Worm (Caenorhabditis elegans) whole organism, L1 larva: ENCODE data around the gene F11A10.5.

ENCODE experiments used
- C04F5.9 ChIP-seq: sonication (generic microtip); optimal IDR thresholded peaks from 2 replicates; lab custom pipeline; 2016; ENCODE audit warnings: missing genetic modification characterization, missing compliant biosample characterization
- C34B4.2 ChIP-seq: sonication (generic microtip); optimal IDR thresholded peaks from 2 replicates; lab custom pipeline; 2017; ENCODE audit warnings: mild to moderate bottlenecking, missing genetic modification characterization, missing compliant biosample characterization
- alr-1 ChIP-seq: fragments of 200-800 bp; sonication (Bioruptor generic); optimal IDR thresholded peaks from 2 replicates; lab custom pipeline; 2018; ENCODE audit warnings: borderline replicate concordance, mild to moderate bottlenecking, missing genetic modification characterization, missing compliant biosample characterization
- ama-1 ChIP-seq: fragments of 150-350 bp; optimal IDR thresholded peaks from 2 replicates; lab custom pipeline; 2014
- blmp-1 ChIP-seq: fragments of 150-350 bp; optimal IDR thresholded peaks from 2 replicates; lab custom pipeline; 2014; ENCODE audit warnings: missing biosample characterization, missing genetic modification characterization
- ceh-8 ChIP-seq: fragments of 200-800 bp; sonication (Bioruptor generic); optimal IDR thresholded peaks from 2 replicates; lab custom pipeline; 2018; ENCODE audit warnings: mild to moderate bottlenecking, missing genetic modification characterization, moderate library complexity, missing compliant biosample characterization
- ceh-90 ChIP-seq: sonication (generic microtip); optimal IDR thresholded peaks from 2 replicates; lab custom pipeline; 2016; ENCODE audit warnings: missing genetic modification characterization, missing compliant biosample characterization
- ces-1 ChIP-seq: fragments of 150-350 bp; optimal IDR thresholded peaks from 2 replicates; lab custom pipeline; 2014; ENCODE audit warnings: missing biosample characterization, missing genetic modification reagents, missing genetic modification characterization
- dpl-1 ChIP-seq, 3 experiments: fragments of 150-350 bp in 2 of 3; sonication (generic microtip) in 1 of 3; optimal IDR thresholded peaks; 2 replicates each; lab custom pipeline; 2014 to 2017; ENCODE audit warnings: missing biosample characterization in 3 of 3, missing genetic modification characterization in 3 of 3, missing genetic modification reagents in 3 of 3
- dsc-1 ChIP-seq: sonication (generic microtip); optimal IDR thresholded peaks from 2 replicates; lab custom pipeline; 2016; ENCODE audit warnings: mild to moderate bottlenecking, missing genetic modification characterization, missing compliant biosample characterization
- efl-1 ChIP-seq, 4 experiments: fragments of 150-350 bp; optimal IDR thresholded peaks in 3 of 4; peaks in 1 of 4; 1 replicate in 1 of 4; 2 replicates in 3 of 4; lab custom pipeline; 2014; ENCODE audit warnings: missing biosample characterization in 2 of 4, missing genetic modification characterization in 2 of 4, missing genetic modification reagents in 2 of 4
- egl-27 ChIP-seq, 2 experiments: fragments of 150-350 bp in 1 of 2; sonication (generic microtip); optimal IDR thresholded peaks; 3 replicates each; lab custom pipeline; 2017 to 2018; ENCODE audit warnings: missing biosample characterization in 2 of 2, missing genetic modification characterization in 2 of 2, missing genetic modification reagents in 2 of 2
- elt-2 ChIP-seq: sonication (generic microtip); optimal IDR thresholded peaks from 2 replicates; lab custom pipeline; 2016; ENCODE audit warnings: missing genetic modification characterization, mild to moderate bottlenecking, inconsistent platforms, missing compliant biosample characterization, missing genetic modification reagents
- ets-5 ChIP-seq: fragments of 200-800 bp; sonication (Bioruptor generic); IDR thresholded peaks from 2 replicates; pipeline ENCODE4 v1.3.6; 2022; ENCODE audit warnings: missing genetic modification characterization, missing compliant biosample characterization
- fkh-4 ChIP-seq: sonication (generic microtip); optimal IDR thresholded peaks from 2 replicates; lab custom pipeline; 2016; ENCODE audit warnings: missing compliant biosample characterization, missing genetic modification characterization, borderline replicate concordance
- fkh-8 ChIP-seq: sonication (generic microtip); optimal IDR thresholded peaks from 2 replicates; lab custom pipeline; 2016; ENCODE audit warnings: mild to moderate bottlenecking, missing genetic modification characterization, missing compliant biosample characterization
- fos-1 ChIP-seq: fragments of 150-350 bp; optimal IDR thresholded peaks from 2 replicates; lab custom pipeline; 2014; ENCODE audit warnings: missing biosample characterization, missing genetic modification characterization
- grh-1 ChIP-seq: fragments of 200-800 bp; sonication (Bioruptor generic); IDR thresholded peaks from 2 replicates; pipeline ENCODE4 v1.3.6; 2022; ENCODE audit warnings: missing genetic modification reagents, missing genetic modification characterization, missing compliant biosample characterization
- isw-1 ChIP-seq: fragments of 200-800 bp; sonication (Bioruptor generic); IDR thresholded peaks from 2 replicates; pipeline ENCODE4 v1.3.6; 2022; ENCODE audit warnings: missing genetic modification characterization, missing compliant biosample characterization
- lin-14 ChIP-seq: fragments of 200-800 bp; sonication (Bioruptor generic); optimal IDR thresholded peaks from 2 replicates; lab custom pipeline; 2018; ENCODE audit warnings: mild to moderate bottlenecking, missing genetic modification characterization, moderate library complexity, missing compliant biosample characterization
- lin-35 ChIP-seq, 2 experiments: fragments of 150-350 bp; optimal IDR thresholded peaks; 2 replicates each; lab custom pipeline; 2014; ENCODE audit warnings: missing biosample characterization in 2 of 2, missing genetic modification characterization in 2 of 2, missing genetic modification reagents in 2 of 2
- lin-39 ChIP-seq: fragments of 150-350 bp; optimal IDR thresholded peaks from 2 replicates; lab custom pipeline; 2014; ENCODE audit warnings: missing biosample characterization, missing genetic modification reagents, missing genetic modification characterization
- lsy-2 ChIP-seq, 2 experiments: fragments of 150-350 bp; optimal IDR thresholded peaks; 2 replicates each; lab custom pipeline; 2014; ENCODE audit warnings: missing biosample characterization in 2 of 2, missing genetic modification characterization in 2 of 2
- nhr-20 ChIP-seq: sonication (generic microtip); optimal IDR thresholded peaks from 2 replicates; lab custom pipeline; 2016; ENCODE audit warnings: mild to moderate bottlenecking, missing genetic modification characterization, missing compliant biosample characterization
- nhr-237 ChIP-seq: fragments of 150-350 bp; optimal IDR thresholded peaks from 2 replicates; lab custom pipeline; 2014; ENCODE audit warnings: missing biosample characterization, missing genetic modification characterization
- nhr-47 ChIP-seq: sonication (generic microtip); optimal IDR thresholded peaks from 2 replicates; lab custom pipeline; 2016; ENCODE audit warnings: mild to moderate bottlenecking, missing genetic modification characterization, moderate library complexity, missing compliant biosample characterization
- nhr-76 ChIP-seq: sonication (generic microtip); optimal IDR thresholded peaks from 2 replicates; lab custom pipeline; 2017; ENCODE audit warnings: missing biosample characterization, missing genetic modification characterization
- nhr-77 ChIP-seq: fragments of 150-350 bp; optimal IDR thresholded peaks from 2 replicates; lab custom pipeline; 2014; ENCODE audit warnings: missing biosample characterization, missing genetic modification characterization
- nhr-85 ChIP-seq: sonication (generic microtip); peaks from one replicate; lab custom pipeline; 2016; ENCODE audit warnings: missing genetic modification characterization, inconsistent platforms, missing compliant biosample characterization
- pag-3 ChIP-seq: sonication (generic microtip); optimal IDR thresholded peaks from 2 replicates; lab custom pipeline; 2017; ENCODE audit warnings: missing genetic modification characterization, mild to moderate bottlenecking, missing compliant biosample characterization, antibody characterized with exemption, borderline replicate concordance; ENCODE audit not compliant: insufficient read depth
- skn-1 ChIP-seq: fragments of 150-350 bp; optimal IDR thresholded peaks from 2 replicates; lab custom pipeline; 2014; ENCODE audit warnings: missing biosample characterization, missing genetic modification characterization
- snpc-4 ChIP-seq: fragments of 150-350 bp; optimal IDR thresholded peaks from 2 replicates; lab custom pipeline; 2014; ENCODE audit warnings: missing biosample characterization, missing genetic modification characterization
- snu-23 ChIP-seq: sonication (generic microtip); optimal IDR thresholded peaks from 2 replicates; lab custom pipeline; 2016; ENCODE audit warnings: missing genetic modification characterization, missing compliant biosample characterization
- sox-4 ChIP-seq: sonication (generic microtip); optimal IDR thresholded peaks from 2 replicates; lab custom pipeline; 2016; ENCODE audit warnings: missing genetic modification characterization, missing compliant biosample characterization
- swsn-7 ChIP-seq: sonication (generic microtip); optimal IDR thresholded peaks from 2 replicates; lab custom pipeline; 2016; ENCODE audit warnings: missing genetic modification characterization, missing compliant biosample characterization
- unc-130 ChIP-seq: fragments of 150-350 bp; optimal IDR thresholded peaks from 2 replicates; lab custom pipeline; 2017; ENCODE audit warnings: missing biosample characterization, missing genetic modification characterization, inconsistent platforms
- unc-62 ChIP-seq: fragments of 150-350 bp; optimal IDR thresholded peaks from 2 replicates; lab custom pipeline; 2014; ENCODE audit warnings: missing biosample characterization, missing genetic modification reagents, missing genetic modification characterization
- zag-1 ChIP-seq: fragments of 150-350 bp; optimal IDR thresholded peaks from 2 replicates; lab custom pipeline; 2014; ENCODE audit warnings: missing biosample characterization, missing genetic modification characterization
- ztf-11 ChIP-seq, 2 experiments: sonication (generic microtip); optimal IDR thresholded peaks; 2 replicates each; lab custom pipeline; 2016 to 2017; ENCODE audit warnings: missing genetic modification characterization in 2 of 2, missing biosample characterization in 1 of 2, missing compliant biosample characterization in 1 of 2
- ztf-4 ChIP-seq: fragments of 150-350 bp; optimal IDR thresholded peaks from 2 replicates; lab custom pipeline; 2014; ENCODE audit warnings: missing biosample characterization, missing genetic modification characterization

Gene F11A10.5

ce11 chrIV:12061229-12061628, 32.7 kb upstream of the F11A10.5 start, which contains the start of gene K08E4.8:
K08E4.8 (minus strand) TSS chrIV:12061329.
- no peak for TF ChIP-seq ceh-8 (GFP tag; lab: Kevin White, UChicago)
- no peak for TF ChIP-seq grh-1 (GFP tag; lab: Robert Waterston, UW)
- no peak for TF ChIP-seq lin-39 (tag; lab: Kevin White, UChicago)
- no peak for TF ChIP-seq skn-1
- TF ChIP-seq isw-1: no peak
- no peak for TF ChIP-seq zag-1
- no peak for TF ChIP-seq sox-4 (tag; lab: Kevin White, UChicago)
- no peak for TF ChIP-seq snpc-4 (tag; lab: Kevin White, UChicago)
- TF ChIP-seq nhr-76 (tag; lab: Kevin White, UChicago): no peak
- no peak for TF ChIP-seq ama-1 (lab: Kevin White, UChicago)
- no peak for TF ChIP-seq dpl-1 (GFP tag; optimal IDR thresholded peaks at IDR 0.05; lab: Kevin White, UChicago)
- no peak for TF ChIP-seq nhr-237
- TF ChIP-seq elt-2 (tag; lab: Kevin White, UChicago): no peak
- no peak for TF ChIP-seq dsc-1
- no peak for TF ChIP-seq ceh-90 (tag; lab: Kevin White, UChicago)

- TF ChIP-seq alr-1 (tag; lab: Kevin White, UChicago): no peak
- no peak for TF ChIP-seq ztf-11 (tag; optimal IDR thresholded peaks at IDR 0.05; lab: Kevin White, UChicago)
- no peak for TF ChIP-seq nhr-77 (tag; lab: Kevin White, UChicago)
- no peak for TF ChIP-seq nhr-76 (tag; lab: Kevin White, UChicago)
- no peak for TF ChIP-seq nhr-20
Measured at ce11 chrIV:12068590-12068989, 25.3 kb upstream of the F11A10.5 start, which contains the start of gene bath-37. bath-37 (plus strand) TSS chrIV:12068890.

ce11 chrIV:12075497-12075896, 18.4 kb upstream of the F11A10.5 start, which contains the start of gene K08E4.7:
K08E4.7 (plus strand) TSS chrIV:12075797.
- no peak for TF ChIP-seq skn-1
- TF ChIP-seq fos-1 (tag; lab: Kevin White, UChicago): no peak
- no peak for TF ChIP-seq pag-3
- TF ChIP-seq egl-27 (tag; optimal IDR thresholded peaks at IDR 0.05; lab: Kevin White, UChicago): no peak
- TF ChIP-seq nhr-85 (tag; lab: Kevin White, UChicago): no peak
- no peak for TF ChIP-seq unc-130
- no peak for TF ChIP-seq dpl-1 (GFP tag; optimal IDR thresholded peaks at IDR 0.05; lab: Kevin White, UChicago)
- TF ChIP-seq isw-1: no peak
- TF ChIP-seq, all 84 proteins: peak for 0

ce11 chrIV:12078112-12078812, 15.7 kb upstream of the F11A10.5 start, which contains the start of gene tmed-1:
tmed-1 (minus strand) TSS chrIV:12078162.
- TF ChIP-seq lin-35 (GFP tag; optimal IDR thresholded peaks at IDR 0.05; lab: Kevin White, UChicago): peak in 1 of 2 experiments; percentile 3
- peak in 1 of 2 experiments; percentile 24 for TF ChIP-seq lsy-2 (tag; optimal IDR thresholded peaks at IDR 0.05; lab: Kevin White, UChicago)
- no peak for TF ChIP-seq snpc-4 (tag; lab: Kevin White, UChicago)
- no peak for TF ChIP-seq grh-1 (GFP tag; lab: Robert Waterston, UW)
- TF ChIP-seq efl-1 (optimal IDR thresholded peaks at IDR 0.05; lab: Kevin White, UChicago): no peak
- peak in 1 of 2 experiments; percentile 26 for TF ChIP-seq efl-1 (GFP tag; optimal IDR thresholded peaks at IDR 0.05 in 1 of 2; lab: Kevin White, UChicago)
- TF ChIP-seq nhr-20: no peak
- TF ChIP-seq ets-5 (GFP tag; lab: Robert Waterston, UW): no peak
- no peak for TF ChIP-seq C34B4.2 (tag; lab: Kevin White, UChicago)
- TF ChIP-seq unc-130: no peak
- peak in 1 of 3 experiments; percentile 45 for TF ChIP-seq dpl-1 (GFP tag; optimal IDR thresholded peaks at IDR 0.05; lab: Kevin White, UChicago)

ce11 chrIV:12078907-12079523, 14.9 kb upstream of the F11A10.5 start, which contains the start of gene lex-1:
lex-1 (plus strand) TSS chrIV:12079473.
- TF ChIP-seq swsn-7 (tag; lab: Kevin White, UChicago) (peak; percentile 3), ztf-11 (tag; optimal IDR thresholded peaks at IDR 0.05; lab: Kevin White, UChicago) (no peak), C04F5.9 (tag; lab: Kevin White, UChicago) (peak; percentile 14), ztf-4 (tag; lab: Kevin White, UChicago) (no peak), skn-1 (peak; percentile 37), sox-4 (tag; lab: Kevin White, UChicago) (no peak), lin-35 (GFP tag; optimal IDR thresholded peaks at IDR 0.05; lab: Kevin White, UChicago) (peak; percentile 80 to 92), ces-1 (no peak), nhr-47 (peak; percentile 6), blmp-1 (tag; lab: Kevin White, UChicago) (peak; percentile 86), fkh-8 (tag; lab: Kevin White, UChicago) (peak; percentile 21), dpl-1 (GFP tag; optimal IDR thresholded peaks at IDR 0.05; lab: Kevin White, UChicago) (peak; percentile 61 to 86 (median 80)), unc-62 (GFP tag; lab: Kevin White, UChicago) (no peak), fkh-4 (tag; lab: Kevin White, UChicago) (no peak), lin-14 (GFP tag; lab: Kevin White, UChicago) (peak; percentile 40), efl-1 (optimal IDR thresholded peaks at IDR 0.05; lab: Kevin White, UChicago) (peak; percentile 18 to 79), efl-1 (GFP tag; optimal IDR thresholded peaks at IDR 0.05 in 1 of 2; lab: Kevin White, UChicago) (peak; percentile 85 to 98), snu-23 (GFP tag; lab: Kevin White, UChicago) (peak; percentile 55), fos-1 (tag; lab: Kevin White, UChicago) (no peak)
